Worm (Caenorhabditis elegans) whole organism, midembryonic: ENCODE results near the gene gcl-1.
"Not testable (repeated sequence)": the region's sequence is repeated elsewhere in the genome, so short reads cannot be mapped to it uniquely, and the experiment has no call there.

Experiments
- T22C8.4 ChIP-seq: fragments of 200-800 bp; sonication (Bioruptor generic); IDR thresholded peaks from 2 replicates; pipeline ENCODE4 v1.3.6; 2022; ENCODE audit warnings: missing genetic modification characterization, missing compliant biosample characterization
- cog-1 ChIP-seq: sonication (generic microtip); optimal IDR thresholded peaks from 2 replicates; lab custom pipeline; 2016; ENCODE audit warnings: missing genetic modification characterization, missing compliant biosample characterization
- flt-1 ChIP-seq: fragments of 200-800 bp; sonication (Bioruptor generic); IDR thresholded peaks from 2 replicates; pipeline ENCODE4 v1.3.6; 2022; ENCODE audit warnings: missing genetic modification characterization, missing compliant biosample characterization
- klf-2 ChIP-seq: fragments of 200-800 bp; sonication (Bioruptor generic); conservative IDR thresholded peaks from 2 replicates; pipeline ENCODE4 v1.3.6; 2022; ENCODE audit warnings: missing genetic modification reagents, missing genetic modification characterization, missing compliant biosample characterization
- med-1 ChIP-seq: sonication (generic microtip); optimal IDR thresholded peaks from 2 replicates; lab custom pipeline; 2017; ENCODE audit warnings: missing genetic modification characterization, mild to moderate bottlenecking, missing compliant biosample characterization, antibody characterized with exemption, missing genetic modification reagents; ENCODE audit not compliant: insufficient read depth
- ref-1 ChIP-seq: fragments of 200-800 bp; sonication (Bioruptor generic); conservative IDR thresholded peaks from 2 replicates; pipeline ENCODE4 v1.3.6; 2022; ENCODE audit warnings: missing genetic modification reagents, missing genetic modification characterization, missing compliant biosample characterization
- tab-1 ChIP-seq: fragments of 200-800 bp; sonication (Bioruptor generic); IDR thresholded peaks from 2 replicates; pipeline ENCODE4 v1.3.6; 2022; ENCODE audit warnings: missing genetic modification characterization, missing compliant biosample characterization
- ztf-23 ChIP-seq: fragments of 200-800 bp; sonication (Bioruptor generic); IDR thresholded peaks from 2 replicates; pipeline ENCODE4 v1.3.6; 2022; ENCODE audit warnings: missing genetic modification reagents, missing genetic modification characterization, missing compliant biosample characterization
- ztf-29 ChIP-seq: fragments of 200-800 bp; sonication (Bioruptor generic); IDR thresholded peaks from 2 replicates; pipeline ENCODE4 v1.3.6; 2022; ENCODE audit warnings: missing genetic modification reagents, missing genetic modification characterization, missing compliant biosample characterization

Gene gcl-1

DNA sequence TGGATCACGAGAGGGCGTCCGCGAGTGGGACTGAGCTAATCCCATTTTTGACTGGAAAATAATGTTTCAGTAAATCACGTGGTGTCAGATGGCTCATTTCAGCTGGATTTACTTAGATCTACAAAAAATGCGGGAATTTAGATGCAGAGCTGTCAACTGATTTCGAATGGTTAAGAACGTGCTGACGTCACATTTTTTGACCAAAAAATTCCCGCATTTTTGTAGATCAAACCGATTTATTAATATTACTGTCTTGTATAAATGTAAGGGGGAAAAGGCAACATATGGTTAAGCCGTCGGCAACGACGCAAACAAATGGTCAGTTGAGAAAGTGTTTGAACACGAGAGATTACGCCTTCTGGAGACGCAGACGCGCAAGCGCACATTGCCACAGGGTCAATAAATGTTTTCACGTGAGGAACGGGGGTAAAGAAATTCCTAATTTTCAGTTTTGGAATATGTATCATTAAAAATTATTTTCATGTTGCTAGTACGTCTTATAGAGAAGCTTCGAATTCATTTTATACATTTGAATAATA is at the start of gene gcl-1:
Gene gcl-1, minus strand, starts transcription at position 51 of the 539 bp plus-strand sequence.
- TF ChIP-seq med-1 (GFP tag; lab: Kevin White, UChicago) (no peak), ztf-29 (peak; percentile 57; the same call in 1 of the 2 replicates), cog-1 (peak; percentile 28)

DNA sequence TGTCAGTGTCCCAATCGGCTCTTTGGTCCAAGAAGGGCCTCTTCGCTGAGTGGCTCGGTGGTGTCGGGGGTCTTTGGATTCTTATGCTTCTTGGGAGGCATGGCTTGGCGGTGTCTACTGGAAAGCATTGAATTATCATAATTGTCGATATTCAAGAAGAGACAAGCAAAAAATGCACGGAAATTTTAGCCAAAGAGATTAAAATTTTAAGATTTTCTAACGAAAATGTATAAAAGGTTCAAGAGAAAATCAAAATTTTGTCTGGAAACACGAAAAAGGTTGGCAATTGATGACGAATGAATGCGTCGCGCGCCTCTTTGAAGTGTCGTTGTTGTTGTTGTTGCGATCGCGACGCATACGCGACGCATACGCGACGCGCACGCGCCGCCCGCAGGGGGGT is 48.2 kb upstream of the gcl-1 start, which contains the start of gene Y38H8A.12:
Gene Y38H8A.12, minus strand, starts transcription at position 101 of the 400 bp plus-strand sequence.
- TF ChIP-seq klf-2 (GFP tag; lab: Robert Waterston, UW) (no peak), ztf-23 (GFP tag; lab: Robert Waterston, UW) (no peak), ref-1 (no peak), ztf-29 (no peak), med-1 (GFP tag; lab: Kevin White, UChicago) (no peak), cog-1 (no peak), flt-1 (GFP tag; lab: Robert Waterston, UW) (no peak), T22C8.4 (GFP tag; lab: Robert Waterston, UW) (no peak), tab-1 (GFP tag; lab: Robert Waterston, UW) (no peak)

DNA sequence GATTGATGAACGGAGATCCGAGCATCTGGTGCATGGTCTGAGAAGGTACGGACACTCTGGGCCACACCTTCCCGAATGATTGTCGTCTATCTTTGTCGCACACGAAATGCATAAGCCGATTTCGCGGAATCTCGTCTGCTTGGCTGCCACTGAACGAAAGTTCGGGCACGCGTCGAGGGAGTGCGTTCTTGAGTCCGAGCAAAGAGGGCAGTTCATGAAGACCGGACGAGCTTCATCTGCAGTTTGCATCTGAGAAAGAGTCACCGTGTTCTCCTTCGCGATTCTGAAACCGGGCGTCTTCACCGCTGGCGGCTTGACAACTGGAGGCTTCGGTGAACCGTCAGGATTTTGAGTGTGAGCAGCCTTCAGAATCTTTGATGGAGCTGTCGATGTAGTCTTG is 45.5 kb upstream of the gcl-1 start:
- TF ChIP-seq T22C8.4 (GFP tag; lab: Robert Waterston, UW) (no peak), ref-1 (no peak), cog-1 (no peak)

- TF ChIP-seq T22C8.4 (GFP tag; lab: Robert Waterston, UW) (no peak), ztf-29 (no peak), cog-1 (no peak), flt-1 (GFP tag; lab: Robert Waterston, UW) (no peak), ztf-23 (GFP tag; lab: Robert Waterston, UW) (no peak), ref-1 (no peak), tab-1 (GFP tag; lab: Robert Waterston, UW) (no peak), med-1 (GFP tag; lab: Kevin White, UChicago) (no peak), klf-2 (GFP tag; lab: Robert Waterston, UW) (no peak)
Measured at ce11 chrIV:13456893-13457292, 44.2 kb upstream of the gcl-1 start.

DNA sequence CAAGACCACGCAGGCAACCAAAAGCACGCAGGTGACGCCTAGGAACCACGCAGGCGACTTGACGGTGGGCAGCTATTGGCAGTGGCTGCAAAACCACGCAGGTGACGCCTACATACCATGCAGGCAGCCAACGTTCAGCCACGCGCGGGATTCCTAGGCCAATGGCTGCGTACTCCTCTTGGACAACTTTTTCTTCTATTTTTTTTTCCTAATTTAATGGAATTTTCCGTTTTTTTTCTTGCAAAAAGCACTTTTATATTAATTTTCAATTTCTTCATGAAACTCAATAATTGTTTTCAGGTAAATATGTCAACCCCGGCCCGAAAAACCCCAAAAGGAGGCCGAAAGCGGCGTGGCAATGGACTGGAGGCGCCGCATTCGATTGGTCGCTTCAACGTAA is 42.5 kb upstream of the gcl-1 start, which contains the start of gene Y38H8A.7:
Gene Y38H8A.7, plus strand, starts transcription at position 301 of the 400 bp plus-strand sequence.
- TF ChIP-seq flt-1, T22C8.4, tab-1 (GFP tag; lab: Robert Waterston, UW): not testable (repeated sequence)

- TF ChIP-seq T22C8.4 (GFP tag; lab: Robert Waterston, UW) (no peak), flt-1 (GFP tag; lab: Robert Waterston, UW) (no peak), med-1 (GFP tag; lab: Kevin White, UChicago) (no peak), klf-2 (GFP tag; lab: Robert Waterston, UW) (no peak), ztf-29 (no peak), tab-1 (GFP tag; lab: Robert Waterston, UW) (no peak), ztf-23 (GFP tag; lab: Robert Waterston, UW) (no peak), cog-1 (no peak), ref-1 (no peak)
Measured at ce11 chrIV:13454698-13455097, 42.0 kb upstream of the gcl-1 start, which contains the start of gene uso-1. Gene uso-1 (minus strand): TSS chrIV:13454798.

- TF ChIP-seq ztf-23 (GFP tag; lab: Robert Waterston, UW) (no peak), klf-2 (GFP tag; lab: Robert Waterston, UW) (no peak), cog-1 (no peak), flt-1 (GFP tag; lab: Robert Waterston, UW) (no peak), T22C8.4 (GFP tag; lab: Robert Waterston, UW) (no peak), tab-1 (GFP tag; lab: Robert Waterston, UW) (no peak), ref-1 (no peak), ztf-29 (no peak), med-1 (GFP tag; lab: Kevin White, UChicago) (no peak)
Measured at ce11 chrIV:13453509-13453908, 40.8 kb upstream of the gcl-1 start.

DNA sequence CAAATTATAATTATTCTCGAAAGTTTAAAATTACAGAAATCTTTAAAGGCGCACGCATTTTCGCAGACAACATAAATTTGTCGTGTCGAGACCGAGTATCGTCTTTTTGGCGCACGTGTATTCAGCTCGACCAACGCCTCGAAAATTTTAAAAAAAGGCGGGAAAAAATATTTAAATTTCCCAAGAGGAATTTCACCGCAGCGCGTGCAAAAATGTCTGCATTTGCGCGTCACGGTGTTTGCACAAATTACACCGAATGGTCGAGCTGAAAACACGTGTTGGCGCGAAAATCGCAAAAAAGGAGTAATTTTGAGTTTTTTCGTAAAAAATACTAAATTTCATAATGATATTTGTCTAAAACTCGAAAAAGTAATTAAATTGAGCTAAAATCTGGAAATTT is 38.0 kb upstream of the gcl-1 start:
- TF ChIP-seq ref-1 (no peak), flt-1 (GFP tag; lab: Robert Waterston, UW) (no peak), T22C8.4 (GFP tag; lab: Robert Waterston, UW) (no peak), ztf-29 (no peak), klf-2 (GFP tag; lab: Robert Waterston, UW) (no peak), med-1 (GFP tag; lab: Kevin White, UChicago) (no peak), ztf-23 (GFP tag; lab: Robert Waterston, UW) (no peak), cog-1 (no peak), tab-1 (GFP tag; lab: Robert Waterston, UW) (no peak)

- no peak for TF ChIP-seq flt-1 (GFP tag; lab: Robert Waterston, UW)
- TF ChIP-seq med-1 (GFP tag; lab: Kevin White, UChicago): no peak
- TF ChIP-seq cog-1: no peak
- TF ChIP-seq klf-2 (GFP tag; lab: Robert Waterston, UW): no peak
- TF ChIP-seq ztf-23 (GFP tag; lab: Robert Waterston, UW): no peak
- TF ChIP-seq tab-1 (GFP tag; lab: Robert Waterston, UW): no peak
- no peak for TF ChIP-seq T22C8.4 (GFP tag; lab: Robert Waterston, UW)
Measured at ce11 chrIV:13445275-13445674, 32.6 kb upstream of the gcl-1 start, which contains the start of gene mam-3. Gene mam-3 (minus strand): TSS chrIV:13445375.

DNA sequence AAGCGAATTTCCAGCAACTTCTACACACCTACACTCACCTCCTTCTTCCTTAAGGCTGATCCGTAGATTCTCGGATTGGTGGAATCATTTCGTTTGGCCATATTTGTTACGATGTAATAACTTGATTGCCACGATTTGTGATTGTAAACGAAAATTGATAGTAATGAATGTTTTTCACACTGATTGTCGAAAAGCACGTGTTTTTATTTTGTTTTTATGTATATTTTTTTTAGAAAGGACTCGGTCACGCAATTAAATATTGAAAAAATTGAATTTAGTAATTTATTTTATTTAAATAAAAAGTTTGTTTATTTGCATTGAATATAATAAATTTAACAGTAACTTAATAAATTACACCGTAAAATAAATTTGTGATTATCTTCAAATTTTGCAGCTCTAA is 21.2 kb upstream of the gcl-1 start, which contains the start of gene K09B11.5:
Gene K09B11.5, minus strand, starts transcription at position 101 of the 400 bp plus-strand sequence.
- TF ChIP-seq ref-1; tab-1 (GFP tag; lab: Robert Waterston, UW); T22C8.4 (GFP tag; lab: Robert Waterston, UW): not testable (repeated sequence)
